Worm (Caenorhabditis elegans): ENCODE measurements around the gene Y55F3BR.2.

DNA sequence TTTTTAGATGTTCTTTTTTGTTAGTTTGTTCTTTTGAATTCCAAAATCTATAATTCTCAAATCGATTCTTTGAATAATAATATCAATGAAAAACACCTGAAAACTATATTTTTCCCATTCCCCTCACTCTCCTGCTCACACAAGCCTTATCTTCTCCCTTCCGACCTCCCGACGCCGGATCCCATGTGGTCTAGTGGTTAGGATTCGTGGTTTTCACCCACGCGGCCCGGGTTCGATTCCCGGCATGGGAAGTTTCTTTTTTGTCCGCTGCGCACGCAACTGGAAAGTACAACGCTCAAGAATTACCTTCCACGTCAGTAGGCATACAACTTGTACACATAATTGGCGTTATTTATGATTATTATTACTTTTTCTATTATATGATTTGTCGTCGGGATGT is 16.1 kb upstream of the Y55F3BR.2 start:
- TF ChIP-seq ama-1 (optimal IDR thresholded peaks at IDR 0.05) (no peak), ceh-13 (GFP tag; optimal IDR thresholded peaks at IDR 0.05) (peak; percentile 44), scrt-1 (GFP tag; IDR thresholded peaks at IDR 0.05) (peak; percentile 76; the same call in 1 of the 2 replicates), hmg-4 (GFP tag; optimal IDR thresholded peaks at IDR 0.05) (peak; percentile 45), aly-1 (tag; optimal IDR thresholded peaks at IDR 0.05) (peak; percentile 41), B0310.2 (tag; optimal IDR thresholded peaks at IDR 0.05) (peak; percentile 15), tbx-11 (GFP tag; IDR thresholded peaks at IDR 0.05) (peak; percentile 76), ets-7 (tag; optimal IDR thresholded peaks at IDR 0.05) (no peak), sea-1 (GFP tag; conservative IDR thresholded peaks at IDR 0.05) (peak; percentile 65; the same call in 1 of the 2 replicates), F13C5.2 (tag; optimal IDR thresholded peaks at IDR 0.05) (peak; percentile 70), hnd-1 (tag; optimal IDR thresholded peaks at IDR 0.05) (peak; percentile 51), tbx-37 (GFP tag; conservative IDR thresholded peaks at IDR 0.05) (peak; percentile 52; the same call in 1 of the 2 replicates), flt-1 (GFP tag; IDR thresholded peaks at IDR 0.05) (peak; percentile 62)

Measured in whole organism, early embryonic.